Worm (Caenorhabditis elegans) whole organism, L4 larva: ENCODE data around the gene rap-1.
A peak's percentile ranks its signal among the peaks of the same experiment; 100 is the strongest.

Source experiments
- F49E8.2 ChIP-seq: sonication (generic microtip); optimal IDR thresholded peaks from 2 replicates; lab custom pipeline; 2016; ENCODE audit warnings: missing compliant biosample characterization, mild to moderate bottlenecking, missing genetic modification characterization, borderline replicate concordance
- R02D3.7 ChIP-seq: fragments of 150-350 bp; sonication (generic microtip); optimal IDR thresholded peaks from 3 replicates; lab custom pipeline; 2014; ENCODE audit warnings: missing biosample characterization, missing genetic modification characterization
- T20F7.1 ChIP-seq: fragments of 200-800 bp; sonication (Bioruptor generic); optimal IDR thresholded peaks from 2 replicates; lab custom pipeline; 2018; ENCODE audit warnings: mild to moderate bottlenecking, missing genetic modification characterization, missing compliant biosample characterization
- Y105C5A.15 ChIP-seq: fragments of 200-800 bp; sonication (Bioruptor generic); IDR thresholded peaks from 2 replicates; pipeline ENCODE4 v1.3.6; 2022; ENCODE audit warnings: missing genetic modification characterization, missing compliant biosample characterization
- Y48G9A.11 ChIP-seq: fragments of 200-800 bp; sonication (Bioruptor generic); IDR thresholded peaks from 2 replicates; pipeline ENCODE4 v1.3.6; 2022; ENCODE audit warnings: missing genetic modification reagents, missing genetic modification characterization, missing compliant biosample characterization
- Y5F2A.4 ChIP-seq: fragments of 200-800 bp; sonication (Bioruptor generic); optimal IDR thresholded peaks from 2 replicates; lab custom pipeline; 2018; ENCODE audit warnings: mild to moderate bottlenecking, missing genetic modification characterization, missing compliant biosample characterization
- Y75B8A.6 ChIP-seq: fragments of 200-800 bp; sonication (Bioruptor generic); IDR thresholded peaks from 2 replicates; pipeline ENCODE4 v1.3.6; 2022; ENCODE audit warnings: missing genetic modification reagents, missing genetic modification characterization, missing compliant biosample characterization
- aha-1 ChIP-seq: fragments of 150-350 bp; peaks from one replicate; lab custom pipeline; 2014; ENCODE audit warnings: missing biosample characterization, missing genetic modification characterization
- aly-2 ChIP-seq: sonication (generic microtip); optimal IDR thresholded peaks from 2 replicates; lab custom pipeline; 2018; ENCODE audit warnings: missing biosample characterization, missing genetic modification characterization
- ama-1 ChIP-seq: fragments of 150-350 bp; optimal IDR thresholded peaks from 2 replicates; lab custom pipeline; 2014; ENCODE audit warnings: inconsistent platforms, mixed read lengths
- arid-1 ChIP-seq: fragments of 200-800 bp; sonication (Bioruptor generic); conservative IDR thresholded peaks from 2 replicates; pipeline ENCODE4 v1.3.6; 2022; ENCODE audit warnings: missing genetic modification reagents, missing genetic modification characterization, missing compliant biosample characterization
- ceh-32 ChIP-seq: sonication (generic microtip); optimal IDR thresholded peaks from 2 replicates; lab custom pipeline; 2016; ENCODE audit warnings: mild to moderate bottlenecking, missing genetic modification characterization, missing compliant biosample characterization; ENCODE audit not compliant: poor library complexity
- ceh-44 ChIP-seq: fragments of 200-800 bp; sonication (Bioruptor generic); IDR thresholded peaks from 2 replicates; pipeline ENCODE4 v1.3.6; 2022; ENCODE audit warnings: missing genetic modification reagents, missing genetic modification characterization, missing compliant biosample characterization
- ceh-82 ChIP-seq: sonication (generic microtip); optimal IDR thresholded peaks from 2 replicates; lab custom pipeline; 2017; ENCODE audit warnings: missing biosample characterization, missing genetic modification characterization
- daf-16 ChIP-seq, 3 experiments: sonication (generic microtip); optimal IDR thresholded peaks; 2 replicates each; lab custom pipeline; 2016 to 2017; ENCODE audit warnings: missing genetic modification characterization in 3 of 3, missing genetic modification reagents in 3 of 3, mild to moderate bottlenecking in 2 of 3, missing compliant biosample characterization in 2 of 3, missing biosample characterization in 1 of 3, moderate library complexity in 1 of 3
- dmd-9 ChIP-seq: fragments of 200-800 bp; sonication (Bioruptor generic); IDR thresholded peaks from 2 replicates; pipeline ENCODE4 v1.3.6; 2022; ENCODE audit warnings: missing genetic modification reagents, missing genetic modification characterization, missing compliant biosample characterization
- egl-27 ChIP-seq: sonication (generic microtip); optimal IDR thresholded peaks from 3 replicates; lab custom pipeline; 2017; ENCODE audit warnings: missing biosample characterization, missing genetic modification reagents, missing genetic modification characterization
- egl-43 ChIP-seq: fragments of 200-800 bp; sonication (Bioruptor generic); IDR thresholded peaks from 2 replicates; pipeline ENCODE4 v1.3.6; 2022; ENCODE audit warnings: missing genetic modification reagents, missing genetic modification characterization, missing compliant biosample characterization
- fos-1 ChIP-seq: fragments of 150-350 bp; optimal IDR thresholded peaks from 2 replicates; lab custom pipeline; 2014; ENCODE audit warnings: missing biosample characterization, missing genetic modification characterization
- jun-1 ChIP-seq: fragments of 150-350 bp; optimal IDR thresholded peaks from 2 replicates; lab custom pipeline; 2014; ENCODE audit warnings: missing biosample characterization, missing genetic modification reagents, missing genetic modification characterization
- lim-7 ChIP-seq: fragments of 200-800 bp; sonication (Bioruptor generic); IDR thresholded peaks from 2 replicates; pipeline ENCODE4 v1.3.6; 2022; ENCODE audit warnings: missing genetic modification characterization, missing compliant biosample characterization
- lin-13 ChIP-seq: fragments of 150-350 bp; optimal IDR thresholded peaks from 2 replicates; lab custom pipeline; 2014; ENCODE audit warnings: missing biosample characterization, missing genetic modification reagents, missing genetic modification characterization
- lin-39 ChIP-seq: fragments of 150-350 bp; optimal IDR thresholded peaks from 2 replicates; lab custom pipeline; 2014; ENCODE audit warnings: missing biosample characterization, missing genetic modification reagents, missing genetic modification characterization
- lsy-2 ChIP-seq, 2 experiments: fragments of 150-350 bp in 1 of 2; sonication (generic microtip) in 1 of 2; optimal IDR thresholded peaks; 2 replicates each; lab custom pipeline; 2014 to 2017; ENCODE audit warnings: missing biosample characterization in 2 of 2, missing genetic modification characterization in 2 of 2
- madf-5 ChIP-seq, 2 experiments: fragments of 200-800 bp; sonication (Bioruptor generic); IDR thresholded peaks; 2 replicates each; pipeline ENCODE4 v1.3.6; 2022; ENCODE audit warnings: missing compliant biosample characterization in 2 of 2, missing genetic modification characterization in 2 of 2
- mxl-2 ChIP-seq: fragments of 200-800 bp; sonication (Bioruptor generic); conservative IDR thresholded peaks from 2 replicates; pipeline ENCODE4 v1.3.6; 2022; ENCODE audit warnings: missing genetic modification reagents, missing genetic modification characterization, missing compliant biosample characterization
- nhr-237 ChIP-seq: sonication (generic microtip); optimal IDR thresholded peaks from 2 replicates; lab custom pipeline; 2017; ENCODE audit warnings: missing biosample characterization, missing genetic modification characterization
- nhr-28 ChIP-seq: fragments of 150-350 bp; optimal IDR thresholded peaks from 2 replicates; lab custom pipeline; 2014; ENCODE audit warnings: missing biosample characterization, missing genetic modification characterization
- nhr-6 ChIP-seq: fragments of 150-350 bp; optimal IDR thresholded peaks from 2 replicates; lab custom pipeline; 2014; ENCODE audit warnings: missing biosample characterization, missing genetic modification characterization
- nhr-76 ChIP-seq: fragments of 150-350 bp; optimal IDR thresholded peaks from 2 replicates; lab custom pipeline; 2014; ENCODE audit warnings: missing biosample characterization, missing genetic modification characterization
- php-3 ChIP-seq: fragments of 200-800 bp; sonication (Bioruptor generic); IDR thresholded peaks from 2 replicates; pipeline ENCODE4 v1.3.6; 2022; ENCODE audit warnings: missing genetic modification reagents, missing genetic modification characterization, missing compliant biosample characterization
- unc-130 ChIP-seq: sonication (generic microtip); optimal IDR thresholded peaks from 2 replicates; lab custom pipeline; 2016; ENCODE audit warnings: missing genetic modification reagents, missing genetic modification characterization, missing compliant biosample characterization
- unc-62 ChIP-seq, 3 experiments: fragments of 150-350 bp in 1 of 3; sonication (generic microtip); optimal IDR thresholded peaks in 2 of 3; peaks in 1 of 3; 1 replicate in 1 of 3; 2 replicates in 2 of 3; lab custom pipeline; 2014 to 2017; ENCODE audit warnings: missing biosample characterization in 3 of 3, missing genetic modification characterization in 3 of 3, missing genetic modification reagents in 3 of 3, missing genotype in 1 of 3

Gene rap-1

DNA sequence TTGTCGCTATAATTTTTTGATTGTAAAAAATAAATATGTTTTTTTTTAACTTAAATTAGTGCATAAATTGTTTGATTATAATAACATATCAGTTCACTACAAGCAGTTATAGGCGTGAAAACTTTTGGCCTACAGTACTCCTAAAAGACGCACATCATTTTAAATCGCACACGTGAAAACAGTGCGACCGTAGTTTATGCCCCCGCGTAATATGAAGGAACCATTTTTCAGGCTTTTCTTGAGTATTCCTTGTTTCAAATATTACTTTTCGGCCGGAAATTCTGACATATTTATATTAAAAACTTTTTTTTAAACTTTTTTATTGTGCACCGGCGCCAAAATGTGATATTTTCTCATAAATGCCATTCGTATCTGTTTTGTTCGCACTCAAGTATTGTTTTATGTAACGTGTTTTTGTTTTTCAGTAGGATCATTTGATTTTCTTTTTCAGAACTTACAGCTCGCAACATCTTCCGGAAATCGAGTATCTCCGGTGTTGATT, 30.1 kb downstream of the rap-1 start, which contains the start of gene oma-1:
oma-1 (plus strand) TSS at position 452 of the 502 bp plus-strand sequence.
- TF ChIP-seq F49E8.2 (peak; percentile 52), Y75B8A.6 (GFP tag; lab: Robert Waterston, UW) (no peak), unc-130 (GFP tag; lab: Kevin White, UChicago) (peak; percentile 70), unc-62 (GFP tag; optimal IDR thresholded peaks at IDR 0.05 in 1 of 2; lab: Kevin White, UChicago) (peak in 1 of 2 experiments; percentile 42), unc-62 (tag; optimal IDR thresholded peaks at IDR 0.05; lab: Kevin White, UChicago) (no peak)

- TF ChIP-seq lsy-2 (tag; optimal IDR thresholded peaks at IDR 0.05; lab: Kevin White, UChicago) (no peak), fos-1 (tag; lab: Kevin White, UChicago) (no peak), lin-39 (tag; lab: Kevin White, UChicago) (no peak), unc-62 (GFP tag; optimal IDR thresholded peaks at IDR 0.05 in 1 of 2; lab: Kevin White, UChicago) (no peak), unc-62 (tag; optimal IDR thresholded peaks at IDR 0.05; lab: Kevin White, UChicago) (no peak), nhr-76 (tag; lab: Kevin White, UChicago) (no peak), lin-13 (GFP tag; lab: Kevin White, UChicago) (no peak), T20F7.1 (GFP tag; lab: Kevin White, UChicago) (no peak), jun-1 (tag; lab: Kevin White, UChicago) (no peak)
- TF ChIP-seq, all 104 proteins: peak for 0
Measured at ce11 chrIV:8886228-8886627, 32.5 kb downstream of the rap-1 start, which contains the start of gene C09G9.5. TSS of gene C09G9.5 (plus strand) at chrIV:8886528.

DNA sequence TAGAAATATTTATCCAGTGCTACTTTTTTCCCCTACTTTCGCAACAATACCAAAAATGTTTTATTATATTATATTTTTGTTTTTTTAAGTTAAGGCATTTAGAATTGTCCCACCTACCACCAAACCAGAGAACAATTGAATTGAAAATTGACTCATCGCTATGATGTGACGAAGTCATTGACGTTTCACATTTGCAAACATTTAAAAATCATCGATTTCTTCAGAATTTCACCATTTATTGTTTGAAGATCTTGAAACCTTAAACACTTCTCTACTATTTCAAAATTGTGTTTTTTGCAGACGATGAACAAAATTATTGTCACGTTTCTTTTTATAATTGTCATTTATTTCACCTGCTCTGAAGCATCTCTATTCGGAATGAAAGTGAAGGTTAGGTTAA, 37.5 kb downstream of the rap-1 start, which contains the start of gene C09G9.8:
C09G9.8 (plus strand) TSS at position 301 of the 400 bp plus-strand sequence.
- TF ChIP-seq arid-1 (GFP tag; lab: Robert Waterston, UW) (no peak), ceh-44 (GFP tag; lab: Robert Waterston, UW) (no peak), nhr-237 (no peak), mxl-2 (GFP tag; lab: Robert Waterston, UW) (no peak), php-3 (GFP tag; lab: Robert Waterston, UW) (no peak), Y5F2A.4 (GFP tag; lab: Kevin White, UChicago) (no peak), Y105C5A.15 (GFP tag; lab: Robert Waterston, UW) (no peak), daf-16 (GFP tag; optimal IDR thresholded peaks at IDR 0.05; lab: Kevin White, UChicago) (no peak), daf-16 (tag; optimal IDR thresholded peaks at IDR 0.05; lab: Kevin White, UChicago) (no peak)

DNA sequence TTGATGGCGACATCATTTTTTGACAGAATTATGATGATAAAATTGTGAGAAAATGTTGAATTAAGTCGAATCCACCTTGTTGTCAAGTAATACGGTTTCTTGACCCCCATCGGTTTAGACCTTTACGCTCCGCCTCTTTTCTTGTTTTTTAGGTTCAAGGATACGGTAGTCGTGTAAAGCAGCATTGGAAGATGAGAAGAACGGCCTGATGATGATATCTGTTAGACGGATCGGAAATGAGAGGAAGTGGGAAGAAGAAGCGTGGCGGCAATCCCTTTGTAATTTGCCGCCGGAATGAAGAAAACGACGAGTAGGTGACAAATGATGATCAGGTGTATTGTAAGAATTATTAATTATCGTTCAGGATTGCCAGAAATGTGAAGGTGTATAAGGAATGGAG, 38.9 kb downstream of the rap-1 start, which contains the start of gene npax-4:
npax-4 (minus strand) TSS at position 101 of the 400 bp plus-strand sequence.
- TF ChIP-seq ceh-32 (tag; lab: Kevin White, UChicago) (no peak), unc-62 (GFP tag; optimal IDR thresholded peaks at IDR 0.05 in 1 of 2; lab: Kevin White, UChicago) (no peak), unc-62 (tag; optimal IDR thresholded peaks at IDR 0.05; lab: Kevin White, UChicago) (no peak), nhr-6 (no peak), R02D3.7 (no peak), aly-2 (tag; lab: Kevin White, UChicago) (no peak), egl-43 (GFP tag; lab: Robert Waterston, UW) (no peak), dmd-9 (no peak), ceh-82 (no peak), lim-7 (GFP tag; lab: Robert Waterston, UW) (no peak), nhr-28 (tag; lab: Kevin White, UChicago) (no peak), T20F7.1 (GFP tag; lab: Kevin White, UChicago) (no peak), ama-1 (lab: Kevin White, UChicago) (no peak), Y48G9A.11 (GFP tag; lab: Robert Waterston, UW) (no peak), madf-5 (GFP tag; IDR thresholded peaks at IDR 0.05; lab: Robert Waterston, UW) (no peak), aha-1 (tag; lab: Kevin White, UChicago) (no peak)

ce11 chrIV:8873847-8874246, 44.8 kb downstream of the rap-1 start, which contains the start of gene hdl-2:
TSS of gene hdl-2 (plus strand) at chrIV:8874147.
- TF ChIP-seq egl-27 (tag; lab: Kevin White, UChicago) (no peak), unc-62 (GFP tag; optimal IDR thresholded peaks at IDR 0.05 in 1 of 2; lab: Kevin White, UChicago) (peak in 1 of 2 experiments; percentile 23), unc-62 (tag; optimal IDR thresholded peaks at IDR 0.05; lab: Kevin White, UChicago) (no peak)
